Worm (Caenorhabditis elegans): Measurements from ENCODE around the gene grp-1.

- TF ChIP-seq med-1 (GFP tag; optimal IDR thresholded peaks at IDR 0.05; ENCODE audit: insufficient read depth) = no peak
- no peak for TF ChIP-seq cog-1 (tag; optimal IDR thresholded peaks at IDR 0.05)
- TF ChIP-seq ztf-29 (GFP tag; IDR thresholded peaks at IDR 0.05) = no peak
These were observed at the start of gene grp-1, which contains the start of gene K06H7.7 for ce11 chrIII:8085355-8085754.

Measured in whole organism, midembryonic.